Worm (Caenorhabditis elegans) whole organism, young adult: ENCODE results near the gene vha-12.

ENCODE experiments used
- B0035.1 ChIP-seq: sonication (generic microtip); optimal IDR thresholded peaks from 2 replicates; lab custom pipeline; 2016; ENCODE audit warnings: missing genetic modification characterization, mild to moderate bottlenecking, missing compliant biosample characterization, missing genotype, missing genetic modification reagents
- B0261.1 ChIP-seq: sonication (generic microtip); optimal IDR thresholded peaks from 2 replicates; lab custom pipeline; 2016; ENCODE audit warnings: mild to moderate bottlenecking, missing genetic modification characterization, moderate library complexity, missing compliant biosample characterization
- B0336.3 ChIP-seq: fragments of 200-800 bp; sonication (Bioruptor generic); IDR thresholded peaks from 2 replicates; pipeline ENCODE4 v1.3.6; 2022; ENCODE audit warnings: missing genetic modification characterization, missing compliant biosample characterization
- C17E4.6 ChIP-seq: fragments of 200-800 bp; sonication (Bioruptor generic); IDR thresholded peaks from 2 replicates; pipeline ENCODE4 v1.3.6; 2022; ENCODE audit warnings: missing genetic modification reagents, missing genetic modification characterization, missing compliant biosample characterization
- F39B2.1 ChIP-seq: fragments of 200-800 bp; sonication (Bioruptor generic); IDR thresholded peaks from 2 replicates; pipeline ENCODE4 v1.3.6; 2022; ENCODE audit warnings: missing genetic modification reagents, missing genetic modification characterization, missing compliant biosample characterization
- F57A8.1 ChIP-seq: fragments of 200-800 bp; sonication (Bioruptor generic); optimal IDR thresholded peaks from 2 replicates; lab custom pipeline; 2018; ENCODE audit warnings: mild to moderate bottlenecking, missing genetic modification characterization, moderate library complexity, missing compliant biosample characterization
- Y53F4B.3 ChIP-seq: fragments of 200-800 bp; sonication (Bioruptor generic); IDR thresholded peaks from 2 replicates; pipeline ENCODE4 v1.3.6; 2022; ENCODE audit warnings: missing genetic modification reagents, missing genetic modification characterization, missing compliant biosample characterization
- Y53G8AR.9 ChIP-seq: fragments of 200-800 bp; sonication (Bioruptor generic); conservative IDR thresholded peaks from 2 replicates; pipeline ENCODE4 v1.3.6; 2022; ENCODE audit warnings: missing genetic modification reagents, missing genetic modification characterization, missing compliant biosample characterization
- Y67H2A.10 ChIP-seq: fragments of 200-800 bp; sonication (Bioruptor generic); conservative IDR thresholded peaks from 2 replicates; pipeline ENCODE4 v1.3.6; 2022; ENCODE audit warnings: missing genetic modification reagents, missing genetic modification characterization, missing compliant biosample characterization
- Y79H2A.3 ChIP-seq: fragments of 200-800 bp; sonication (Bioruptor generic); conservative IDR thresholded peaks from 2 replicates; pipeline ENCODE4 v1.3.6; 2022; ENCODE audit warnings: missing genetic modification reagents, missing genetic modification characterization, missing compliant biosample characterization
- Y95B8A.8 ChIP-seq: fragments of 200-800 bp; sonication (Bioruptor generic); IDR thresholded peaks from 2 replicates; pipeline ENCODE4 v1.3.6; 2022; ENCODE audit warnings: missing genetic modification reagents, missing genetic modification characterization, missing compliant biosample characterization
- attf-5 ChIP-seq: fragments of 200-800 bp; sonication (Bioruptor generic); optimal IDR thresholded peaks from 2 replicates; lab custom pipeline; 2018; ENCODE audit warnings: mild to moderate bottlenecking, missing genetic modification characterization, missing compliant biosample characterization
- cebp-1 ChIP-seq, 2 experiments: fragments of 200-800 bp in 1 of 2; sonication (Bioruptor generic) in 1 of 2; sonication (generic microtip) in 1 of 2; IDR thresholded peaks in 1 of 2; optimal IDR thresholded peaks in 1 of 2; 2 replicates each; pipeline versions ENCODE4 v1.3.6 to Lab custom; 2017 to 2022; ENCODE audit warnings: missing compliant biosample characterization in 2 of 2, missing genetic modification characterization in 2 of 2, mild to moderate bottlenecking in 1 of 2, missing genetic modification reagents in 1 of 2, moderate library complexity in 1 of 2
- ceh-100 ChIP-seq: fragments of 200-800 bp; sonication (Bioruptor generic); IDR thresholded peaks from 2 replicates; pipeline ENCODE4 v1.3.6; 2022; ENCODE audit warnings: missing genetic modification reagents, missing genetic modification characterization, missing compliant biosample characterization
- ceh-58 ChIP-seq: fragments of 200-800 bp; sonication (Bioruptor generic); IDR thresholded peaks from 2 replicates; pipeline ENCODE4 v1.3.6; 2022; ENCODE audit warnings: missing genetic modification characterization, missing compliant biosample characterization
- ceh-91 ChIP-seq: fragments of 200-800 bp; sonication (Bioruptor generic); IDR thresholded peaks from 2 replicates; pipeline ENCODE4 v1.3.6; 2022; ENCODE audit warnings: missing genetic modification reagents, missing genetic modification characterization, missing compliant biosample characterization
- egrh-3 ChIP-seq: fragments of 200-800 bp; sonication (Bioruptor generic); IDR thresholded peaks from 2 replicates; pipeline ENCODE4 v1.3.6; 2022; ENCODE audit warnings: missing genetic modification reagents, missing genetic modification characterization, missing compliant biosample characterization
- ets-4 ChIP-seq: fragments of 200-800 bp; sonication (Bioruptor generic); optimal IDR thresholded peaks from 2 replicates; lab custom pipeline; 2018; ENCODE audit warnings: mild to moderate bottlenecking, missing genetic modification characterization, missing compliant biosample characterization
- gei-17 ChIP-seq: fragments of 200-800 bp; sonication (Bioruptor generic); optimal IDR thresholded peaks from 2 replicates; lab custom pipeline; 2018; ENCODE audit warnings: mild to moderate bottlenecking, missing genetic modification characterization, missing compliant biosample characterization
- him-1 ChIP-seq: sonication (generic microtip); optimal IDR thresholded peaks from 2 replicates; lab custom pipeline; 2016; ENCODE audit warnings: missing genotype, missing genetic modification reagents, missing genetic modification characterization, missing compliant biosample characterization
- hmg-1.2 ChIP-seq: fragments of 200-800 bp; sonication (Bioruptor generic); IDR thresholded peaks from 2 replicates; pipeline ENCODE4 v1.3.6; 2022; ENCODE audit warnings: missing genetic modification reagents, missing genetic modification characterization, missing compliant biosample characterization
- lin-40 ChIP-seq: sonication (generic microtip); optimal IDR thresholded peaks from 2 replicates; lab custom pipeline; 2016; ENCODE audit warnings: missing genetic modification characterization, mild to moderate bottlenecking, missing compliant biosample characterization, missing genotype, missing genetic modification reagents
- lir-1 ChIP-seq: fragments of 200-800 bp; sonication (Bioruptor generic); conservative IDR thresholded peaks from 2 replicates; pipeline ENCODE4 v1.3.6; 2022; ENCODE audit warnings: missing genetic modification reagents, missing genetic modification characterization, missing compliant biosample characterization
- madf-3 ChIP-seq: fragments of 200-800 bp; sonication (Bioruptor generic); IDR thresholded peaks from 2 replicates; pipeline ENCODE4 v1.3.6; 2022; ENCODE audit warnings: missing genetic modification reagents, missing genetic modification characterization, missing compliant biosample characterization
- madf-6 ChIP-seq: fragments of 200-800 bp; sonication (Bioruptor generic); IDR thresholded peaks from 2 replicates; pipeline ENCODE4 v1.3.6; 2022; ENCODE audit warnings: missing genetic modification reagents, missing genetic modification characterization, missing compliant biosample characterization
- mes-4 ChIP-seq: sonication (generic microtip); optimal IDR thresholded peaks from 2 replicates; lab custom pipeline; 2016; ENCODE audit warnings: missing genotype, missing genetic modification characterization, missing compliant biosample characterization
- nfyb-1 ChIP-seq: fragments of 200-800 bp; sonication (Bioruptor generic); IDR thresholded peaks from 2 replicates; pipeline ENCODE4 v1.3.6; 2022; ENCODE audit warnings: missing genetic modification reagents, missing genetic modification characterization, missing compliant biosample characterization
- nhr-120 ChIP-seq: fragments of 200-800 bp; sonication (Bioruptor generic); IDR thresholded peaks from 2 replicates; pipeline ENCODE4 v1.3.6; 2022; ENCODE audit warnings: missing genetic modification characterization, missing compliant biosample characterization
- nhr-179 ChIP-seq: sonication (generic microtip); optimal IDR thresholded peaks from 2 replicates; lab custom pipeline; 2016; ENCODE audit warnings: mild to moderate bottlenecking, missing genetic modification characterization, missing compliant biosample characterization
- pbrm-1 ChIP-seq: fragments of 200-800 bp; sonication (Bioruptor generic); IDR thresholded peaks from 2 replicates; pipeline ENCODE4 v1.3.6; 2022; ENCODE audit warnings: missing genetic modification reagents, missing genetic modification characterization, missing compliant biosample characterization
- repo-1 ChIP-seq: sonication (generic microtip); optimal IDR thresholded peaks from 2 replicates; lab custom pipeline; 2017; ENCODE audit warnings: mild to moderate bottlenecking, missing genetic modification characterization, missing compliant biosample characterization
- snpc-1.1 ChIP-seq: sonication (generic microtip); optimal IDR thresholded peaks from 2 replicates; lab custom pipeline; 2017; ENCODE audit warnings: missing genetic modification characterization, mild to moderate bottlenecking, missing compliant biosample characterization, antibody characterized with exemption, moderate library complexity, missing genotype, missing genetic modification reagents; ENCODE audit not compliant: insufficient read depth
- snpc-3.4 ChIP-seq: sonication (generic microtip); optimal IDR thresholded peaks from 2 replicates; lab custom pipeline; 2017; ENCODE audit warnings: missing genetic modification characterization, mild to moderate bottlenecking, missing compliant biosample characterization, antibody characterized with exemption, moderate library complexity, missing genotype, missing genetic modification reagents
- somi-1 ChIP-seq: fragments of 200-800 bp; sonication (Bioruptor generic); optimal IDR thresholded peaks from 2 replicates; lab custom pipeline; 2018; ENCODE audit warnings: mild to moderate bottlenecking, missing genetic modification characterization, missing compliant biosample characterization
- tbp1 ChIP-seq: fragments of 200-800 bp; sonication (Bioruptor generic); optimal IDR thresholded peaks from 2 replicates; lab custom pipeline; 2018; ENCODE audit warnings: mild to moderate bottlenecking, missing genetic modification characterization, missing compliant biosample characterization
- tbx-9 ChIP-seq: sonication (generic microtip); optimal IDR thresholded peaks from 2 replicates; lab custom pipeline; 2016; ENCODE audit warnings: borderline replicate concordance, missing genetic modification characterization, inconsistent platforms, missing compliant biosample characterization
- zfh-2 ChIP-seq: fragments of 200-800 bp; sonication (Bioruptor generic); conservative IDR thresholded peaks from 2 replicates; pipeline ENCODE4 v1.3.6; 2022; ENCODE audit warnings: missing genetic modification reagents, missing genetic modification characterization, missing compliant biosample characterization
- ztf-22 ChIP-seq: fragments of 200-800 bp; sonication (Bioruptor generic); optimal IDR thresholded peaks from 2 replicates; lab custom pipeline; 2018; ENCODE audit warnings: mild to moderate bottlenecking, missing genetic modification characterization, moderate library complexity, missing compliant biosample characterization
- ztf-25 ChIP-seq: fragments of 200-800 bp; sonication (Bioruptor generic); IDR thresholded peaks from 2 replicates; pipeline ENCODE4 v1.3.6; 2022; ENCODE audit warnings: missing genetic modification reagents, missing genetic modification characterization, missing compliant biosample characterization
- ztf-26 ChIP-seq: sonication (generic microtip); optimal IDR thresholded peaks from 2 replicates; lab custom pipeline; 2017; ENCODE audit warnings: missing genetic modification characterization, missing compliant biosample characterization
- ztf-28 ChIP-seq: fragments of 200-800 bp; sonication (Bioruptor generic); IDR thresholded peaks from 2 replicates; pipeline ENCODE4 v1.3.6; 2022; ENCODE audit warnings: missing genetic modification reagents, missing genetic modification characterization, missing compliant biosample characterization
- ztf-6 ChIP-seq: fragments of 200-800 bp; sonication (Bioruptor generic); IDR thresholded peaks from 2 replicates; pipeline ENCODE4 v1.3.6; 2022; ENCODE audit warnings: missing genetic modification reagents, missing genetic modification characterization, missing compliant biosample characterization

Gene vha-12

ce11 chrX:4159929-4160328, 31.0 kb upstream of the vha-12 start:
- TF ChIP-seq egrh-3 (GFP tag; lab: Robert Waterston, UW), result no peak
- TF ChIP-seq Y67H2A.10 (GFP tag; lab: Robert Waterston, UW), result no peak
- no peak for TF ChIP-seq Y79H2A.3 (GFP tag; lab: Robert Waterston, UW)
- no peak for TF ChIP-seq gei-17 (GFP tag; lab: Kevin White, UChicago)
- TF ChIP-seq lin-40 (tag; lab: Kevin White, UChicago), result no peak
- TF ChIP-seq mes-4 (tag; lab: Kevin White, UChicago), result no peak
- TF ChIP-seq B0261.1 (tag; lab: Kevin White, UChicago), result no peak
- TF ChIP-seq ceh-58 (GFP tag; lab: Robert Waterston, UW), result no peak
- TF ChIP-seq nhr-120 (GFP tag; lab: Robert Waterston, UW), result no peak

ce11 chrX:4161938-4162337, 29.0 kb upstream of the vha-12 start:
- TF ChIP-seq madf-6 (GFP tag; lab: Robert Waterston, UW) (no peak), lir-1 (GFP tag; lab: Robert Waterston, UW) (no peak), Y53F4B.3 (no peak), nhr-120 (GFP tag; lab: Robert Waterston, UW) (no peak), ztf-6 (GFP tag; lab: Robert Waterston, UW) (no peak), F39B2.1 (GFP tag; lab: Robert Waterston, UW) (no peak), tbp1 (GFP tag; lab: Kevin White, UChicago) (no peak), B0336.3 (GFP tag; lab: Robert Waterston, UW) (no peak), tbx-9 (tag; lab: Kevin White, UChicago) (no peak), ztf-28 (GFP tag; lab: Robert Waterston, UW) (no peak), ztf-25 (GFP tag; lab: Robert Waterston, UW) (no peak), pbrm-1 (GFP tag; lab: Robert Waterston, UW) (no peak), ztf-26 (tag; lab: Kevin White, UChicago) (no peak), ceh-100 (GFP tag; lab: Robert Waterston, UW) (no peak), ztf-22 (no peak), Y95B8A.8 (no peak), snpc-3.4 (tag; lab: Kevin White, UChicago) (no peak), ets-4 (GFP tag; lab: Kevin White, UChicago) (no peak), nfyb-1 (no peak)

DNA sequence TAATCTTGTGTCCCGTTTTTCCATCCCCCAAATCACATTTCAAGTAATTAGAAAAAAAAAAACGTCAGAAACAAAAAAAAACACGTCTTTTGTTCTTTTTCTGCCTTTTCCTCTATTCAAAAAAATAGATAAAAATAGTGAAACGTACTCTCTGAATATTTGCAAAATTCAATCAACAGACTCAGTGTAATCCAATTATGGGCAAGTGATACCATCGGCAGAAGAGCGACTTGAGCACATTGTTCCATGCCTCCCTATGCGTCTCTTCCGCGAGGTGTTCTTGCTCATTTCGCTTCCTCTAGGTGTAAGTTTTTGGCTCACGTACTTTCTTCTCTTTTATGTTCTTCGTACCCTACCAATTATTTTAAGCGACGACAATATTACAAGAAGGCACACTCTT, 27.5 kb upstream of the vha-12 start, which contains the start of gene ZK470.1:
Gene ZK470.1, plus strand, starts transcription at position 301 of the 400 bp plus-strand sequence.
- TF ChIP-seq B0336.3 (GFP tag; lab: Robert Waterston, UW) (no peak), zfh-2 (GFP tag; lab: Robert Waterston, UW) (no peak), cebp-1 (GFP tag; IDR thresholded peaks at IDR 0.05; lab: Robert Waterston, UW) (no peak), cebp-1 (tag; optimal IDR thresholded peaks at IDR 0.05; lab: Kevin White, UChicago) (no peak), B0035.1 (no peak), repo-1 (no peak), him-1 (no peak), egrh-3 (GFP tag; lab: Robert Waterston, UW) (no peak), attf-5 (GFP tag; lab: Kevin White, UChicago) (no peak), madf-3 (no peak), nhr-179 (tag; lab: Kevin White, UChicago) (no peak), ceh-91 (GFP tag; lab: Robert Waterston, UW) (no peak), snpc-1.1 (tag; lab: Kevin White, UChicago) (no peak), ztf-26 (tag; lab: Kevin White, UChicago) (no peak), hmg-1.2 (GFP tag; lab: Robert Waterston, UW) (no peak), Y53G8AR.9 (GFP tag; lab: Robert Waterston, UW) (no peak), C17E4.6 (GFP tag; lab: Robert Waterston, UW) (no peak), somi-1 (GFP tag; lab: Kevin White, UChicago) (no peak), F57A8.1 (GFP tag; lab: Kevin White, UChicago) (no peak)
